Worm (Caenorhabditis elegans) whole organism, early embryonic: ENCODE measurements around the gene lido-8.

Experiments used
- F13C5.2 ChIP-seq: sonication (generic microtip); optimal IDR thresholded peaks from 2 replicates; lab custom pipeline; 2017; ENCODE audit warnings: mild to moderate bottlenecking, missing genetic modification characterization, inconsistent platforms, missing compliant biosample characterization
- aly-1 ChIP-seq: sonication (generic microtip); optimal IDR thresholded peaks from 2 replicates; lab custom pipeline; 2016; ENCODE audit warnings: missing genetic modification characterization, missing compliant biosample characterization
- ama-1 ChIP-seq: fragments of 150-350 bp; optimal IDR thresholded peaks from 2 replicates; lab custom pipeline; 2014
- ceh-36 ChIP-seq: sonication (generic microtip); optimal IDR thresholded peaks from 2 replicates; lab custom pipeline; 2016; ENCODE audit warnings: missing genetic modification characterization, inconsistent platforms, missing compliant biosample characterization
- tbx-11 ChIP-seq: fragments of 200-800 bp; sonication (Bioruptor generic); IDR thresholded peaks from 2 replicates; pipeline ENCODE4 v1.3.6; 2022; ENCODE audit warnings: missing genetic modification characterization, missing compliant biosample characterization
- tra-4 ChIP-seq: sonication (generic microtip); optimal IDR thresholded peaks from 2 replicates; lab custom pipeline; 2017; ENCODE audit warnings: missing genetic modification characterization, missing compliant biosample characterization

- TF ChIP-seq F13C5.2 (no peak), ama-1 (lab: Kevin White, UChicago) (no peak), tra-4 (tag; lab: Kevin White, UChicago) (no peak), ceh-36 (tag; lab: Kevin White, UChicago) (no peak), aly-1 (no peak), tbx-11 (GFP tag; lab: Robert Waterston, UW) (no peak)
These were observed 48.6 kb downstream of the lido-8 start for ce11 chrII:3045422-3045821.
